Worm (Caenorhabditis elegans): Measurements from ENCODE around the gene fbxb-57.
"Not testable (repeated sequence)": the region's sequence is repeated elsewhere in the genome, so short reads cannot be mapped to it uniquely, and the experiment has no call there.

Gene fbxb-57

DNA sequence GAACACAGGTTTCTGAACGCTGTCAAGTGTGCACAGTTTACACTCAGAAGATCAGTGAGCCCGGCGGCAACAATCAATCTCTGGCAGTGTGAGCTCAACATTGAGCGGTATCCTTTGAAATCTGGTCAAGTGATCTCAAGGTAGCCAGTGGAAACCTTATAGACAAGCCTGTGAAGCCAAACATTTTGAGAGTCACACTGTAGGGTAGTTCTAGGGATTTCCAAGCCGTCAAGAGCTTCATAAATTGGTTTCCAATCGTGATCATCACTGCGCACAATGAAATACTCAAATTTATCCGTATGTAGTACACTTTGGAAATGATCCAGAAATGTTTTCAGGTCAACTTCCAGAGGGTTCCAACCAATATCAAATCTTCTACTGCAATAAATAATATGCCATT, 18.4 kb downstream of the fbxb-57 start, which contains the start of gene F55C9.15:
TSS of gene F55C9.15 (minus strand) at position 101 of the 400 bp plus-strand sequence.
- no peak for TF ChIP-seq tbx-37 (GFP tag; conservative IDR thresholded peaks at IDR 0.05)
- TF ChIP-seq pes-1 (GFP tag; IDR thresholded peaks at IDR 0.05) = no peak
- TF ChIP-seq hmbx-1 (tag; optimal IDR thresholded peaks at IDR 0.05) = no peak

DNA sequence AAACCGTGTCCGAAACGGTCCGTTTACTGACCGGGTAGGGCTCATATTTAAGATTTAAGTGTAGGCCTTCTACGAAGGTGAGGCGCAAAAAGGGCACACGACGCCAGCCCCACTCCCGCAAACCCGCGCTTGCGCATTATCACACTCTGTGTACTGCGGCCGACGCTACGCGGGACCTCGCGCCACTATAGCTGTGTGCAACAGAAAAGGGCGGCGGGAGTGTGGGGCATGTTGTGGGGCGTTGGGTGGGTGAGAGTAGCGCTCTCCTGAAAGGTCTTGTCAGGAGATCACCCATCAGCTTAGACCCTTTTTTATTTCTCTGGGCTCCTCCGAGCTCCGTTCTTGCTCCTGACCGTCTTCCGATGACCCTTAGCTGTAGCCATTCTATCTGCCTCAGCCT, 19.6 kb downstream of the fbxb-57 start:
- TF ChIP-seq flt-1 (GFP tag; IDR thresholded peaks at IDR 0.05) (no peak), hmg-4 (GFP tag; optimal IDR thresholded peaks at IDR 0.05) (peak; percentile 19)

DNA sequence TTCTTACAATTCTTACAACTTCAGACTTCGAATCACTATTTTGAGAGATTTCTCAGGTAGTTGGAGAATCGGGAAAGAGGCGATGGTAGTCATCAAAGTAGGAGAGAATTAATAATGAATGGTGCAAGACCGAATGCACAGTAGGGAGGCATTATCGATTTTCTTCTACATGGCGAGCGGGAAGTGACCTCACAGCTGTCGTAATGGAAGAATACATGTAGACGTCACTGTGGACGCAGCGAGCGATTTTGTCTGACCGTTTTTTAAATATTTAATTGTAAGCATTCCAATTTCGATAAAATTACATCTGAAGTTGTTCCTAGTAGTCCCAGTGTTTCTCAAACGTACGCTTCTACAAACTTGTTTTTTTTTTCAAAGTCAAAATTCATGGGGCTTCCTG, 21.0 kb downstream of the fbxb-57 start, which contains the start of gene F55C9.11:
TSS of gene F55C9.11 (minus strand) at position 101 of the 400 bp plus-strand sequence.
- TF ChIP-seq ama-1 (optimal IDR thresholded peaks at IDR 0.05) (no peak), tra-4 (tag; optimal IDR thresholded peaks at IDR 0.05) (no peak), tbx-11 (GFP tag; IDR thresholded peaks at IDR 0.05) (no peak), B0310.2 (tag; optimal IDR thresholded peaks at IDR 0.05) (no peak), ceh-36 (tag; optimal IDR thresholded peaks at IDR 0.05) (no peak), flt-1 (GFP tag; IDR thresholded peaks at IDR 0.05) (no peak), tbx-37 (GFP tag; conservative IDR thresholded peaks at IDR 0.05) (no peak), pes-1 (GFP tag; IDR thresholded peaks at IDR 0.05) (no peak), hmbx-1 (tag; optimal IDR thresholded peaks at IDR 0.05) (no peak), hnd-1 (tag; optimal IDR thresholded peaks at IDR 0.05) (no peak), hmg-4 (GFP tag; optimal IDR thresholded peaks at IDR 0.05) (no peak), F13C5.2 (tag; optimal IDR thresholded peaks at IDR 0.05) (no peak)

DNA sequence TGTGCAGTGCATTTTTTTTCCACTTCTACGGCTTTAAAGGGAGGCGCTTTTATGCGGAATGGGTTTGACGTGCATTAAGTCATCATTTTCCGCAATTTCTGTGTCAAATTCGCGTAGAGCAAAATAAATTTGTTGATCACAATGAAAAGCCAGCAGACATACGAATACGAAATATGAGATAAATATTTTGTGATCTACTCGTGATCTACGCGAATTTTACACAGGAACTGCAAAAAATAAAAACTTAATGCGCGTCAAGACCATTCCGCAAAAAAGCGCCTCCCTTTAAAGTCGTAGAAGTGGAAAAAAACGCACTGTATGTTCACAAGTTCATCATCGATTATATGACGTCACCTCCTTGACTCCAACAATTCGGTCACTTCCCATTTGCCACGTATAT, 22.8 kb downstream of the fbxb-57 start, which contains the start of gene C43D7.8:
TSS of gene C43D7.8 (minus strand) at position 101 of the 400 bp plus-strand sequence.
- no peak for TF ChIP-seq B0310.2 (tag; optimal IDR thresholded peaks at IDR 0.05)
- no peak for TF ChIP-seq aly-1 (tag; optimal IDR thresholded peaks at IDR 0.05)
- no peak for TF ChIP-seq tbx-37 (GFP tag; conservative IDR thresholded peaks at IDR 0.05)
- no peak for TF ChIP-seq F13C5.2 (tag; optimal IDR thresholded peaks at IDR 0.05)
- no peak for TF ChIP-seq ama-1 (optimal IDR thresholded peaks at IDR 0.05)
- no peak for TF ChIP-seq scrt-1 (GFP tag; IDR thresholded peaks at IDR 0.05)
- TF ChIP-seq hmbx-1 (tag; optimal IDR thresholded peaks at IDR 0.05) = no peak
- no peak for TF ChIP-seq tbx-11 (GFP tag; IDR thresholded peaks at IDR 0.05)
- TF ChIP-seq ets-7 (tag; optimal IDR thresholded peaks at IDR 0.05) = no peak
- no peak for TF ChIP-seq ceh-36 (tag; optimal IDR thresholded peaks at IDR 0.05)
- no peak for TF ChIP-seq sea-1 (GFP tag; conservative IDR thresholded peaks at IDR 0.05)
- no peak for TF ChIP-seq tra-4 (tag; optimal IDR thresholded peaks at IDR 0.05)
- TF ChIP-seq hnd-1 (tag; optimal IDR thresholded peaks at IDR 0.05) = no peak
- TF ChIP-seq flt-1 (GFP tag; IDR thresholded peaks at IDR 0.05) = no peak
- no peak for TF ChIP-seq pes-1 (GFP tag; IDR thresholded peaks at IDR 0.05)
- no peak for TF ChIP-seq ceh-13 (GFP tag; optimal IDR thresholded peaks at IDR 0.05)
- TF ChIP-seq hmg-4 (GFP tag; optimal IDR thresholded peaks at IDR 0.05) = no peak

DNA sequence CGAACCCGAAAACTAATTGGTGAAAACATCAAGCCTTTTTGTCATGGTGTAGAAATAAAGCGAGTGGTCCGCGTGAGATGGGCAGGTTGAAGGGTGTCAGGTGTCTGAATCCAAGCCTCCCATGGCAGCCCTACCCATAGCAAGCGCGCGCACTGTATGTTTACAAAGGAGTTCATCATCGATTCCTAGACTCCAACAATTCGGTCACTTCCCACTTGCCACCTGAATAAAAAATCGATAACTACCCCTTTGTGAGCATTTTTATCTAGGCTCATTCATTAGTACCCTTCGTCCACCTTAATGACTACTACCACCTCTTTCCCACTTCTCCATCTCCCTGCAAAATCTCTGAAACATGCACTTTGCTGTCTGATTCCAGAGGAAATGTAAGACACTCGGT, 24.4 kb downstream of the fbxb-57 start, which contains the start of gene fbxb-64:
TSS of gene fbxb-64 (plus strand) at position 301 of the 400 bp plus-strand sequence.
- TF ChIP-seq aly-1 (tag; optimal IDR thresholded peaks at IDR 0.05) (no peak), ets-7 (tag; optimal IDR thresholded peaks at IDR 0.05) (no peak), F13C5.2 (tag; optimal IDR thresholded peaks at IDR 0.05) (no peak), scrt-1 (GFP tag; IDR thresholded peaks at IDR 0.05) (no peak), flt-1 (GFP tag; IDR thresholded peaks at IDR 0.05) (no peak), ceh-36 (tag; optimal IDR thresholded peaks at IDR 0.05) (no peak), ama-1 (optimal IDR thresholded peaks at IDR 0.05) (no peak), sea-1 (GFP tag; conservative IDR thresholded peaks at IDR 0.05) (no peak), hmbx-1 (tag; optimal IDR thresholded peaks at IDR 0.05) (no peak), tra-4 (tag; optimal IDR thresholded peaks at IDR 0.05) (no peak), hnd-1 (tag; optimal IDR thresholded peaks at IDR 0.05) (no peak), pes-1 (GFP tag; IDR thresholded peaks at IDR 0.05) (no peak), B0310.2 (tag; optimal IDR thresholded peaks at IDR 0.05) (no peak), tbx-11 (GFP tag; IDR thresholded peaks at IDR 0.05) (no peak), ceh-13 (GFP tag; optimal IDR thresholded peaks at IDR 0.05) (no peak), tbx-37 (GFP tag; conservative IDR thresholded peaks at IDR 0.05) (no peak), hmg-4 (GFP tag; optimal IDR thresholded peaks at IDR 0.05) (no peak)

DNA sequence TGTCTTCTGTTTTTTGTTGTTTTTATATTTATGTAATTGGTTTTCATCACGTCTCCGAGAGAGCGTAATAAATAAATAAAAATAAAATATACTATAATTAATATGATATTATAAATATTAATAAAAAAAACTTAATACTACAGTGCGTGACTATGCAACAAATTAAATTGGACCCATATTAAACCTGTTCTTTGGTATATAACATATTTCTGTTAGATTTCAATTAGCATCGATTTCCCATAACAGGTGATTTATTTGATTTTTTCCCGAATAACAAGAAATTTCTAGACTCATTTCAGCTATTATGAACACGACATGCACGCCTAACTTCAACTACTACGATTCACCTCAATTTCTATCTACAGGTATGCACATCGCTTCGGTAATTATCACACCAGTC, 28.5 kb downstream of the fbxb-57 start, which contains the start of gene srh-208:
TSS of gene srh-208 (plus strand) at position 301 of the 400 bp plus-strand sequence.
- TF ChIP-seq flt-1 (GFP tag; IDR thresholded peaks at IDR 0.05); pes-1 (GFP tag; IDR thresholded peaks at IDR 0.05); ets-7 (tag; optimal IDR thresholded peaks at IDR 0.05): not testable (repeated sequence)

DNA sequence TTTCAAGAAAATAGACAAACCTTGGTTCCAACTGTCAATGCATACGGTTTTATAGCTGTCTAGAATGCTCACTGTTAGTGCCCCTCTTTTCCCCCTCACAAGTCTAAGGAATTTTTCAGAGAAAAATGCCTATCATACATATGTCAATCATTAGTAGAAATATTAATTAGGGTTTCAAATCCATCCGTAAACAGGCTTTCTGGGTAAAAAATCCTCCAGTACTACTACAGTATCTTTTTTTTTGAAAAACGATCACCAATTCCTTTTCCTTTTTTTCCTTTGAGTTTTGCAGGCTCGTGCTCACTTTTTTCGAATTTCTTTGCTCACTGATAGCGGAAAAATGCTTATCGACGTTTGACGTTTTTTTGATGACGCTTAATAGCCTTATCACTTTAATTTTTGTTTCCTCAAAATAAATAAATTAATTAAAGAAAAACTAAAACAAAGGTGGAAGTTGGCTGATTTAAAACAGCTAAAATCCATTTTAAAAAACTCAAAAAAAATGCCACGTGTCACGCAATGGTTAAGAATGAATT, 31.0 kb downstream of the fbxb-57 start, which contains the start of gene C43D7.7:
TSS of gene C43D7.7 (minus strand) at position 51 of the 536 bp plus-strand sequence.
- TF ChIP-seq tbx-11 (GFP tag; IDR thresholded peaks at IDR 0.05) (no peak), flt-1 (GFP tag; IDR thresholded peaks at IDR 0.05) (no peak), sea-1 (GFP tag; conservative IDR thresholded peaks at IDR 0.05) (no peak), ceh-36 (tag; optimal IDR thresholded peaks at IDR 0.05) (no peak), aly-1 (tag; optimal IDR thresholded peaks at IDR 0.05) (no peak), B0310.2 (tag; optimal IDR thresholded peaks at IDR 0.05) (no peak), hnd-1 (tag; optimal IDR thresholded peaks at IDR 0.05) (no peak), hmg-4 (GFP tag; optimal IDR thresholded peaks at IDR 0.05) (no peak), pes-1 (GFP tag; IDR thresholded peaks at IDR 0.05) (no peak), ets-7 (tag; optimal IDR thresholded peaks at IDR 0.05) (no peak), hmbx-1 (tag; optimal IDR thresholded peaks at IDR 0.05) (no peak), ceh-13 (GFP tag; optimal IDR thresholded peaks at IDR 0.05) (no peak), tbx-37 (GFP tag; conservative IDR thresholded peaks at IDR 0.05) (no peak)

DNA sequence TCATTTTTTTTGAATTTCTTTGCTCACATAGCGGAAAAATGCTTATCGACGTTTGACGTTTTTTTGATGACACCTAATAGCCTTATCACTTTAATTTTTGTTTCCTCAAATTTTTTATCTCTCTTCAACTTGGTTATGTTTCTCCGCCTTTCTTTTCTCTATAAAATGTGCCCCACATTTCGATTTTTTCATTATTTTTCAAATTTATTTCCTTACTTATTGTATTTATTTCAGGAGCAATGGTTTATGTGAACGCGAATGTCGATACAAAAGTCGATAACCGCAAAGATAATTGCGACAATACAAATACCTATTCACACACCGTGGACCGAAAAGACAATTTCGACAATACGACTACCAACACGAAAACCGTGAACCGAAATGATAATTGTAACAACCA, 31.8 kb downstream of the fbxb-57 start, which contains the start of gene sdz-6:
TSS of gene sdz-6 (plus strand) at position 229 of the 400 bp plus-strand sequence.
- TF ChIP-seq aly-1 (tag; optimal IDR thresholded peaks at IDR 0.05) (no peak), tra-4 (tag; optimal IDR thresholded peaks at IDR 0.05) (no peak), B0310.2 (tag; optimal IDR thresholded peaks at IDR 0.05) (no peak), hmg-4 (GFP tag; optimal IDR thresholded peaks at IDR 0.05) (no peak), ceh-36 (tag; optimal IDR thresholded peaks at IDR 0.05) (no peak), hmbx-1 (tag; optimal IDR thresholded peaks at IDR 0.05) (no peak), hnd-1 (tag; optimal IDR thresholded peaks at IDR 0.05) (no peak), pes-1 (GFP tag; IDR thresholded peaks at IDR 0.05) (no peak), ama-1 (optimal IDR thresholded peaks at IDR 0.05) (no peak), F13C5.2 (tag; optimal IDR thresholded peaks at IDR 0.05) (no peak), scrt-1 (GFP tag; IDR thresholded peaks at IDR 0.05) (no peak), flt-1 (GFP tag; IDR thresholded peaks at IDR 0.05) (no peak), ceh-13 (GFP tag; optimal IDR thresholded peaks at IDR 0.05) (no peak), tbx-37 (GFP tag; conservative IDR thresholded peaks at IDR 0.05) (no peak), sea-1 (GFP tag; conservative IDR thresholded peaks at IDR 0.05) (no peak), tbx-11 (GFP tag; IDR thresholded peaks at IDR 0.05) (no peak)

All from whole organism, early embryonic.